Fruit fly (Drosophila melanogaster) whole organism, embryonic: ENCODE data around the gene RPA1.

ENCODE experiments used
- CG12744 ChIP-seq: fragments of 200-800 bp; sonication (Bioruptor generic); optimal IDR thresholded peaks from 2 replicates; lab custom pipeline; 2016; ENCODE audit warnings: missing biosample characterization, missing genetic modification characterization
- CG14441 ChIP-seq: fragments of 200-800 bp; sonication (Bioruptor generic); IDR thresholded peaks from 2 replicates; pipeline ENCODE4 v1.3.6; 2022; ENCODE audit warnings: missing biosample characterization, missing genetic modification characterization
- CG17829 ChIP-seq: fragments of 200-800 bp; optimal IDR thresholded peaks from 2 replicates; lab custom pipeline; 2019; ENCODE audit warnings: missing biosample characterization, mild to moderate bottlenecking, missing genetic modification characterization, moderate library complexity
- CG30020 ChIP-seq: fragments of 200-800 bp; optimal IDR thresholded peaks from 2 replicates; lab custom pipeline; 2019; ENCODE audit warnings: missing biosample characterization, mild to moderate bottlenecking, missing genetic modification characterization, moderate library complexity
- CG32772 ChIP-seq: fragments of 200-800 bp; sonication (Bioruptor generic); IDR thresholded peaks from 2 replicates; pipeline ENCODE4 v1.3.6; 2022; ENCODE audit warnings: missing biosample characterization, missing genetic modification characterization
- CG3281 ChIP-seq: fragments of 200-800 bp; sonication (Bioruptor generic); optimal IDR thresholded peaks from 3 replicates; lab custom pipeline; 2017; ENCODE audit warnings: missing biosample characterization, mild to moderate bottlenecking, missing genetic modification characterization
- CG3407 ChIP-seq: fragments of 200-800 bp; sonication (Bioruptor generic); optimal IDR thresholded peaks from 2 replicates; lab custom pipeline; 2018; ENCODE audit warnings: missing biosample characterization, mild to moderate bottlenecking, missing genetic modification characterization
- CG3995 ChIP-seq: fragments of 200-800 bp; sonication (Bioruptor generic); optimal IDR thresholded peaks from 3 replicates; lab custom pipeline; 2016; ENCODE audit warnings: missing biosample characterization, missing genetic modification characterization
- CG42726 ChIP-seq: fragments of 200-800 bp; sonication (Bioruptor generic); IDR thresholded peaks from 2 replicates; pipeline ENCODE4 v1.3.6; 2022; ENCODE audit warnings: missing biosample characterization, missing genetic modification characterization; ENCODE audit not compliant: partially characterized antibody
- CG8281 ChIP-seq: fragments of 200-800 bp; sonication (Bioruptor generic); optimal IDR thresholded peaks from 2 replicates; lab custom pipeline; 2018; ENCODE audit warnings: missing biosample characterization, mild to moderate bottlenecking, missing genetic modification characterization, moderate library complexity
- CG8924 ChIP-seq: fragments of 200-800 bp; optimal IDR thresholded peaks from 3 replicates; lab custom pipeline; 2019; ENCODE audit warnings: missing biosample characterization, mild to moderate bottlenecking, missing genetic modification characterization, moderate library complexity
- CG9727 ChIP-seq: fragments of 200-800 bp; sonication (Bioruptor generic); optimal IDR thresholded peaks from 3 replicates; lab custom pipeline; 2017; ENCODE audit warnings: missing biosample characterization, mild to moderate bottlenecking, missing genetic modification characterization
- CG9797 ChIP-seq: fragments of 200-800 bp; sonication (Bioruptor generic); optimal IDR thresholded peaks from 3 replicates; lab custom pipeline; 2018; ENCODE audit warnings: missing biosample characterization, mild to moderate bottlenecking, missing genetic modification characterization
- CkIIα-i1 ChIP-seq: fragments of 200-800 bp; sonication (Bioruptor generic); IDR thresholded peaks from 2 replicates; pipeline ENCODE4 v1.3.6; 2022; ENCODE audit warnings: missing biosample characterization, missing genetic modification characterization
- H15 ChIP-seq: fragments of 200-800 bp; sonication (Bioruptor generic); IDR thresholded peaks from 3 replicates; pipeline ENCODE4 v1.3.6; 2022; ENCODE audit warnings: missing biosample characterization, missing genetic modification characterization
- HHEX ChIP-seq: fragments of 200-800 bp; sonication (Bioruptor generic); optimal IDR thresholded peaks from 3 replicates; lab custom pipeline; 2017; ENCODE audit warnings: missing biosample characterization, mild to moderate bottlenecking, missing genetic modification characterization, missing genetic modification reagents
- Mes4 ChIP-seq: fragments of 200-800 bp; sonication (Bioruptor generic); optimal IDR thresholded peaks from 2 replicates; lab custom pipeline; 2016; ENCODE audit warnings: missing biosample characterization, missing genetic modification characterization
- Oli ChIP-seq: fragments of 200-800 bp; sonication (Bioruptor generic); optimal IDR thresholded peaks from 2 replicates; lab custom pipeline; 2018; ENCODE audit warnings: missing biosample characterization, mild to moderate bottlenecking, missing genetic modification characterization, moderate library complexity
- TFAM ChIP-seq: fragments of 200-800 bp; sonication (Bioruptor generic); optimal IDR thresholded peaks from 2 replicates; lab custom pipeline; 2017; ENCODE audit warnings: missing biosample characterization, missing genetic modification characterization, inconsistent platforms
- ase ChIP-seq: fragments of 200-800 bp; sonication (Bioruptor generic); IDR thresholded peaks from 3 replicates; pipeline ENCODE4 v1.3.6; 2022; ENCODE audit warnings: missing biosample characterization, missing genetic modification characterization
- ato ChIP-seq: fragments of 200-800 bp; sonication (Bioruptor generic); IDR thresholded peaks from 2 replicates; pipeline ENCODE4 v1.3.6; 2022; ENCODE audit warnings: missing biosample characterization, missing genetic modification characterization; ENCODE audit not compliant: partially characterized antibody
- chm ChIP-seq: fragments of 200-800 bp; sonication (Bioruptor generic); IDR thresholded peaks from 2 replicates; pipeline ENCODE4 v1.3.6; 2022; ENCODE audit warnings: missing biosample characterization, missing genetic modification characterization
- chn ChIP-seq: fragments of 200-800 bp; sonication (Bioruptor generic); optimal IDR thresholded peaks from 2 replicates; lab custom pipeline; 2016; ENCODE audit warnings: missing biosample characterization, missing genetic modification characterization
- ci ChIP-seq: fragments of 200-800 bp; sonication (Bioruptor generic); IDR thresholded peaks from 3 replicates; pipeline ENCODE4 v1.3.6; 2022; ENCODE audit warnings: missing biosample characterization, missing genetic modification characterization
- disco-r ChIP-seq: fragments of 200-800 bp; sonication (Bioruptor generic); optimal IDR thresholded peaks from 2 replicates; lab custom pipeline; 2016; ENCODE audit warnings: missing biosample characterization, missing genetic modification characterization
- eyg ChIP-seq: fragments of 200-800 bp; sonication (Bioruptor generic); optimal IDR thresholded peaks from 3 replicates; lab custom pipeline; 2016; ENCODE audit warnings: missing biosample characterization, missing genetic modification characterization
- fd64A ChIP-seq: fragments of 200-800 bp; sonication (Bioruptor generic); optimal IDR thresholded peaks from 3 replicates; lab custom pipeline; 2018; ENCODE audit warnings: missing biosample characterization, mild to moderate bottlenecking, missing genetic modification characterization
- gfzf ChIP-seq: fragments of 200-800 bp; sonication (Bioruptor generic); optimal IDR thresholded peaks from 2 replicates; lab custom pipeline; 2016; ENCODE audit warnings: missing biosample characterization, mild to moderate bottlenecking, missing genetic modification characterization, moderate library complexity
- gro ChIP-seq: fragments of 200-800 bp; sonication (Bioruptor generic); optimal IDR thresholded peaks from 2 replicates; lab custom pipeline; 2016; ENCODE audit warnings: missing biosample characterization, missing genetic modification characterization
- hb ChIP-seq: fragments of 200-800 bp; sonication (Bioruptor generic); IDR thresholded peaks from 3 replicates; pipeline ENCODE4 v1.3.6; 2022; ENCODE audit warnings: missing biosample characterization, missing genetic modification characterization; ENCODE audit not compliant: partially characterized antibody
- hkb ChIP-seq, 2 experiments: fragments of 200-800 bp in 1 of 2; fragments of >200 bp in 1 of 2; sonication (Bioruptor generic) in 1 of 2; IDR thresholded peaks in 1 of 2; optimal IDR thresholded peaks in 1 of 2; 2 replicates each; pipeline versions ENCODE4 v1.3.6 to Lab custom; 2017 to 2022; ENCODE audit warnings: missing biosample characterization in 1 of 2, missing genetic modification characterization in 1 of 2
- mld ChIP-seq: fragments of 200-800 bp; sonication (Bioruptor generic); IDR thresholded peaks from 3 replicates; pipeline ENCODE4 v1.3.6; 2022; ENCODE audit warnings: missing biosample characterization, missing genetic modification characterization; ENCODE audit not compliant: partially characterized antibody
- onecut ChIP-seq: fragments of 200-800 bp; sonication (Bioruptor generic); IDR thresholded peaks from 2 replicates; pipeline ENCODE4 v1.3.6; 2022; ENCODE audit warnings: missing biosample characterization, missing genetic modification characterization
- pan ChIP-seq, 4 experiments: fragments of >200 bp in 3 of 4; fragments of 200-800 bp in 1 of 4; sonication (Bioruptor generic) in 1 of 4; optimal IDR thresholded peaks in 3 of 4; IDR thresholded peaks in 1 of 4; 2 replicates each; pipeline versions ENCODE4 v1.3.6 to Lab custom; 2017 to 2022; ENCODE audit warnings: missing biosample characterization in 2 of 4, missing genetic modification characterization in 2 of 4, mixed read lengths in 1 of 4
- pzg ChIP-seq: fragments of 200-800 bp; sonication (Bioruptor generic); optimal IDR thresholded peaks from 3 replicates; lab custom pipeline; 2018; ENCODE audit warnings: missing biosample characterization, mild to moderate bottlenecking, missing genetic modification characterization, moderate library complexity
- ro ChIP-seq: fragments of 200-800 bp; sonication (Bioruptor generic); IDR thresholded peaks from 2 replicates; pipeline ENCODE4 v1.3.6; 2022; ENCODE audit warnings: missing biosample characterization, missing genetic modification characterization
- run ChIP-seq: fragments of 200-800 bp; sonication (Bioruptor generic); optimal IDR thresholded peaks from 3 replicates; lab custom pipeline; 2018; ENCODE audit warnings: missing biosample characterization, mild to moderate bottlenecking, missing genetic modification characterization
- sqz ChIP-seq: fragments of 200-800 bp; sonication (Bioruptor generic); optimal IDR thresholded peaks from 3 replicates; lab custom pipeline; 2018; ENCODE audit warnings: missing biosample characterization, mild to moderate bottlenecking, missing genetic modification characterization
- tap ChIP-seq: fragments of 200-800 bp; optimal IDR thresholded peaks from 3 replicates; lab custom pipeline; 2019; ENCODE audit warnings: missing biosample characterization, mild to moderate bottlenecking, missing genetic modification characterization, moderate library complexity
- zf30C ChIP-seq: fragments of 200-800 bp; sonication (Bioruptor generic); optimal IDR thresholded peaks from 3 replicates; lab custom pipeline; 2018; ENCODE audit warnings: missing biosample characterization, mild to moderate bottlenecking, missing genetic modification characterization

Gene RPA1

DNA sequence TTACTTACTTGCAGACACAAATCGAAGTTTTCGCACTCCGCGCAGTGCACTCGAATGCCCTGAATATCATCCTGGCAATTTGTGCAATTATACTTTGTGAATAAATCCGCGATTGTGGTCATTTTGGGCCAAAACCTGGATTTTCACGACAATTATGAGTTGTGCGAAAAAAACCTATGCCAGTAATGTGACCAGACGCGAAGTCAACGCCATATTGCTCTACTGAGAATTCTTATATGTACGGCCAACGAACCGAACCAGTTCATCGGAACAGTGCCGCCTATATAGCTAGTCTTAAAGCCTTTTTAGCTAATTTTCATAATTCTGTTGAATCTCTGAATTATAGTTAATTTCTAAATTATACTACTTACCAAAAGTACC lies 24.0 kb downstream of the RPA1 start, which contains the start of gene Ada2b (continued):
- TF ChIP-seq fd64A (no peak), chn (GFP tag; lab: Kevin White, UChicago) (no peak), CG8924 (tag; lab: Kevin White, UChicago) (no peak), ato (peak; percentile 29; the same call in 1 of the 2 replicates), CG12744 (GFP tag; lab: Kevin White, UChicago) (no peak), TFAM (GFP tag; lab: Kevin White, UChicago) (no peak), HHEX (GFP tag; lab: Kevin White, UChicago) (no peak), tap (tag; lab: Kevin White, UChicago) (no peak), hb (GFP tag; lab: Robert Waterston, UW) (no peak), CG9727 (GFP tag; lab: Kevin White, UChicago) (no peak), CkIIα-i1 (GFP tag; lab: Robert Waterston, UW) (no peak), ro (GFP tag; lab: Robert Waterston, UW) (no peak), hkb (optimal IDR thresholded peaks at IDR 0.05; lab: Kevin White, UChicago) (no peak), hkb (GFP tag; IDR thresholded peaks at IDR 0.05; lab: Robert Waterston, UW) (no peak), H15 (GFP tag; lab: Robert Waterston, UW) (no peak), ase (GFP tag; lab: Robert Waterston, UW) (no peak), onecut (GFP tag; lab: Robert Waterston, UW) (no peak; the same call in 1 of the 2 replicates), CG9797 (GFP tag; lab: Kevin White, UChicago) (peak; percentile 86), CG17829 (no peak), CG32772 (GFP tag; lab: Robert Waterston, UW) (no peak), mld (GFP tag; lab: Robert Waterston, UW) (no peak), CG30020 (tag; lab: Kevin White, UChicago) (peak; percentile 25), eyg (no peak), gro (GFP tag; lab: Kevin White, UChicago) (no peak), CG42726 (GFP tag; lab: Robert Waterston, UW) (no peak), CG3995 (GFP tag; lab: Kevin White, UChicago) (no peak), CG14441 (GFP tag; lab: Robert Waterston, UW) (no peak), chm (GFP tag; lab: Robert Waterston, UW) (no peak), zf30C (GFP tag; lab: Kevin White, UChicago) (no peak), Mes4 (GFP tag; lab: Kevin White, UChicago) (no peak), ci (no peak), disco-r (no peak), Oli (no peak), gfzf (peak; percentile 68), CG3281 (no peak), pan (optimal IDR thresholded peaks at IDR 0.05; lab: Kevin White, UChicago) (no peak), pan (GFP tag; optimal IDR thresholded peaks at IDR 0.05 in 1 of 2, IDR thresholded peaks at IDR 0.05 in 1 of 2) (no peak), sqz (GFP tag; lab: Kevin White, UChicago) (no peak), pzg (GFP tag; lab: Kevin White, UChicago) (peak; percentile 73), run (tag; lab: Kevin White, UChicago) (no peak), CG8281 (no peak), CG3407 (no peak)
